Fruit fly (Drosophila melanogaster): ENCODE measurements around the gene CG11037.

DNA sequence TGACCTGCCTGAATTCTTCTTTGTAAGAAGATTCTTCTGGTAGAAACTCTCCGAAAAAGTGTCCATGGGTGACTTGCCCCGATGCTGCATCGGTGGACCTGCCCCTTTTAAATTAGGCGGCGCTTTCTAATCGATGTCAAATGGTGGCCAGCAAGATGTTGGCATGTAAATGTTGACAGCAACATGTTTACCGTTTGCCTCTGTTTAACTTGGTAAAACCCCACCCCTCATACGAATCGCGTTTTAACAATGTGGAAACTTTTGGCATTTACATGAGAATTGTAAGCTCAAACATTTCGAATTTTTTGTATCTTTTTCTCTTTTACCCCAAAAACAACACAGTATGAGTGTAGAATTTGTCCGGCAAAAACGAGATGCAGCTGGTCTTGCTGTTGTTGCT lies 15.2 kb upstream of the CG11037 start:
- no peak for TF ChIP-seq CG3726 (GFP tag; IDR thresholded peaks at IDR 0.05)
- TF ChIP-seq knrl (GFP tag; IDR thresholded peaks at IDR 0.05; ENCODE audit: partially characterized antibody), result no peak
- TF ChIP-seq ewg (GFP tag; optimal IDR thresholded peaks at IDR 0.05), result no peak
- TF ChIP-seq Camta (GFP tag; optimal IDR thresholded peaks at IDR 0.05), result no peak
- TF ChIP-seq HLH4C (GFP tag; IDR thresholded peaks at IDR 0.05; ENCODE audit: partially characterized antibody), result no peak
- no peak for TF ChIP-seq Hr51 (GFP tag; optimal IDR thresholded peaks at IDR 0.05)
- TF ChIP-seq CG2889 (GFP tag; IDR thresholded peaks at IDR 0.05), result no peak
- TF ChIP-seq CG33213 (GFP tag; optimal IDR thresholded peaks at IDR 0.05), result no peak
- TF ChIP-seq Dp (GFP tag; optimal IDR thresholded peaks at IDR 0.05), result no peak
- no peak for TF ChIP-seq Gsc (GFP tag; IDR thresholded peaks at IDR 0.05)
